Worm (Caenorhabditis elegans): ENCODE results near the gene Y55F3AM.11.

ce11 chrIV:1056263-1056942 is 12.2 kb upstream of the Y55F3AM.11 start, which contains the start of the genes Y55F3AM.13 and mrps-25:
- TF ChIP-seq pqm-1 (tag; optimal IDR thresholded peaks at IDR 0.05) (no peak), skn-1 (tag; optimal IDR thresholded peaks at IDR 0.05) (peak; percentile 29), Y116A8C.19 (tag; optimal IDR thresholded peaks at IDR 0.05; ENCODE audit: borderline replicate concordance) (no peak), dsc-1 (tag; optimal IDR thresholded peaks at IDR 0.05) (peak; percentile 63), elt-2 (tag; optimal IDR thresholded peaks at IDR 0.05) (peak; percentile 36), swsn-7 (tag; optimal IDR thresholded peaks at IDR 0.05) (peak; percentile 65), elt-3 (tag; optimal IDR thresholded peaks at IDR 0.05) (peak in 1 of 6 experiments; percentile 5), mef-2 (tag; optimal IDR thresholded peaks at IDR 0.05) (no peak)
